Worm (Caenorhabditis elegans): Measurements from ENCODE around the gene dre-1.
A peak's percentile ranks its signal among the peaks of the same experiment; 100 is the strongest.

The dre-1 gene

DNA sequence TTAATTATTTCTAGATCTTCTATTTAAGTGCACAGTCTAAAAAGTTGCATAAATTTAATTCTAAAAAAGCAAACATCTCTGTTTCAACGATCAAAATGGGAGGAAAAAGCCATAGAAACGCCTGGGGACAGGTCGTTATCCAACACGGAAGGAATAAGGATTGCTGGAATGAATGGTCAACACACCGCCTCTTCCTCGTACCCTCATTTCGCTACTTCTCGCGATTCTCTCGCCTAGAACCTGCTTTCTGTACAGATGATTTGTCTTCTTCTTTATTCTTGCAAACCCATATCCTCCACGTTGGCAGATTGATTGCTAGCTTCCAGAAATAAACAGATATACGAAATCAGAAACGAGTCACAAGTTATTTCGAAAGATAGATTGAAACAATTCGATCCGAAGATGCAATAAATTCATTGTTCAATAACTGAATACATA is 31.4 kb downstream of the dre-1 start, which contains the start of gene dpy-11 (continued):
- TF ChIP-seq C34B4.2 (tag; optimal IDR thresholded peaks at IDR 0.05) (no peak), elt-2 (tag; optimal IDR thresholded peaks at IDR 0.05) (no peak), elt-3 (tag; optimal IDR thresholded peaks at IDR 0.05) (peak in 2 of 6 experiments; percentile 12 to 43), aly-2 (tag; optimal IDR thresholded peaks at IDR 0.05) (peak; percentile 77), nhr-77 (tag; optimal IDR thresholded peaks at IDR 0.05) (no peak), vab-15 (tag; optimal IDR thresholded peaks at IDR 0.05) (no peak), efl-1 (optimal IDR thresholded peaks at IDR 0.05) (no peak), efl-1 (GFP tag; optimal IDR thresholded peaks at IDR 0.05 in 1 of 2) (peak in 1 of 2 experiments; percentile 89), fkh-8 (tag; optimal IDR thresholded peaks at IDR 0.05) (no peak), nhr-19 (GFP tag; conservative IDR thresholded peaks at IDR 0.05) (peak; percentile 44; the same call in 1 of the 2 replicates), ces-1 (GFP tag; optimal IDR thresholded peaks at IDR 0.05) (no peak), jun-1 (tag; optimal IDR thresholded peaks at IDR 0.05) (no peak), fkh-10 (GFP tag; optimal IDR thresholded peaks at IDR 0.05) (no peak), fos-1 (tag; optimal IDR thresholded peaks at IDR 0.05) (no peak), snpc-4 (tag; optimal IDR thresholded peaks at IDR 0.05) (no peak), zag-1 (tag; optimal IDR thresholded peaks at IDR 0.05) (no peak), ztf-4 (tag; optimal IDR thresholded peaks at IDR 0.05) (peak; percentile 60), skn-1 (tag; optimal IDR thresholded peaks at IDR 0.05) (no peak), mab-9 (GFP tag; IDR thresholded peaks at IDR 0.05) (no peak), mef-2 (tag; optimal IDR thresholded peaks at IDR 0.05) (no peak), blmp-1 (tag; optimal IDR thresholded peaks at IDR 0.05) (peak; percentile 38), nhr-47 (tag; optimal IDR thresholded peaks at IDR 0.05) (peak; percentile 13), sup-37 (GFP tag; optimal IDR thresholded peaks at IDR 0.05) (no peak), lin-15B (tag; optimal IDR thresholded peaks at IDR 0.05) (no peak), ztf-11 (tag; optimal IDR thresholded peaks at IDR 0.05) (no peak), ama-1 (optimal IDR thresholded peaks at IDR 0.05) (peak; percentile 92), hlh-4 (tag; optimal IDR thresholded peaks at IDR 0.05) (no peak), F16B12.6 (tag; optimal IDR thresholded peaks at IDR 0.05) (no peak), nhr-85 (tag) (peak; percentile 70), nhr-71 (tag; optimal IDR thresholded peaks at IDR 0.05) (peak; percentile 64), mdl-1 (tag; optimal IDR thresholded peaks at IDR 0.05) (no peak), rnt-1 (tag; optimal IDR thresholded peaks at IDR 0.05) (peak; percentile 23), grh-1 (GFP tag; IDR thresholded peaks at IDR 0.05) (0 out of 2 replicates have a peak, but pooled peaks have one; percentile 33), lir-3 (tag; optimal IDR thresholded peaks at IDR 0.05; ENCODE audit: poor library complexity) (peak; percentile 30), unc-30 (tag; optimal IDR thresholded peaks at IDR 0.05) (no peak), zip-4 (GFP tag; optimal IDR thresholded peaks at IDR 0.05) (no peak), unc-98 (GFP tag; IDR thresholded peaks at IDR 0.05) (no peak), xbp-1 (tag; optimal IDR thresholded peaks at IDR 0.05) (no peak), irx-1 (tag; optimal IDR thresholded peaks at IDR 0.05) (no peak), sptf-1 (tag; optimal IDR thresholded peaks at IDR 0.05) (no peak), nhr-76 (tag; optimal IDR thresholded peaks at IDR 0.05) (no peak), dsc-1 (tag; optimal IDR thresholded peaks at IDR 0.05) (no peak), efl-3 (GFP tag; optimal IDR thresholded peaks at IDR 0.05) (no peak), lin-39 (tag; optimal IDR thresholded peaks at IDR 0.05) (no peak), lin-14 (GFP tag; optimal IDR thresholded peaks at IDR 0.05) (peak; percentile 39), nhr-12 (tag; optimal IDR thresholded peaks at IDR 0.05) (no peak), fkh-4 (tag; optimal IDR thresholded peaks at IDR 0.05; ENCODE audit: borderline replicate concordance) (no peak)
